Fruit fly (Drosophila melanogaster) ovary, adult (tissue): ENCODE results near the gene ScsbetaA.

Source experiments
- CG17801 ChIP-seq: fragments of 200-800 bp; optimal IDR thresholded peaks from 2 replicates; lab custom pipeline; 2019; ENCODE audit warnings: missing biosample characterization, mild to moderate bottlenecking, missing genetic modification characterization, moderate library complexity; ENCODE audit not compliant: partially characterized antibody

Gene ScsbetaA

DNA sequence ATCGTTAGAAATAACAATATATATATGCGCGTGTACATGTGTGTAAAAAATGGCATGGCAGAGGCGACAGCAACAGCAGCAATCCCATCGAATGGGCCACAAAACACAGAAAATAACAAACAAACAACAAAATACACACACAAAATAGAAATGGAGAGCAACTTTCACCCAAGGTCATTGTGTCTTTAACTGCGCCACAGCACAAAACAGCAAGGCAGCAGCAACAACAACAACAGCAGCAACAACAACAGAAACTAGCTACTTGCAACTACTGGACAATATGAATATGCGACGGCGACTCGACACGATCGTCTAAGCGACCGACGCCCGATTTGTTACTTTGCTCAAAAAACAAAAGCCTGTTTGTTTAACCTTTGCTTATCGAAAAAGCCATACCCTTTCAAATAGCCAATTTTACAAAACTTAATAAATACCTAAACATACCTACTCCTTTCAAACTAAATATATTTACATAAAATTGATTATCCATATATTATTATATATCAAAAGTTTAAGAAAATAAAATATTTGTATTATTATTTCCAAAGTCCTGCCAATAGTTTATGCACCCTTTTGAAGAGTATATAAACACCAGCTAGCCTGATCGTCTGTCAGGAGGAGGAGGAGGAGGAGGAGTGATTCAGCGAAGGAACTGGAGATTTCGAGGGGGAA is 9.4 kb downstream of the ScsbetaA start:
- no peak for TF ChIP-seq CG17801 (GFP tag; lab: Kevin White, UChicago)

DNA sequence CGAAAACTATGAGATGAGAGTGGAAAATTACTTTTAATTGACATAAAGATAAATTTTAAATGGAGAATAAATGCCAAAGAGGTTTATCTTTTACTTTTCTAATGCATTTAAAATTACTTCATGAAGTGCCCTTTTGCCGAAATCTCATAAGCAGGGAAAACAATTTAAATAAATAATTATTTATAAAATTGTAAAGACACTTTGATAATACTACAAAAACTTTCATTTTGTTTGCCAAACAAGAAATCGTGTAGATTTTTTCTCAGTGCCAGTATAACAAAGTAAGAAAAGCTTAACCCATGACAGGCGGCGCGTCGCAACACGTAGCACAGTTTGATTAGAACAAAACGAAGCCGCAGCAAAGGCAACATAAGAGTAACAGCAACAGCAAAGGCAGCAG is 10.3 kb downstream of the ScsbetaA start:
- TF ChIP-seq CG17801 (GFP tag; lab: Kevin White, UChicago): no peak

dm6 chr3R:8949334-8950066 is 11.0 kb downstream of the ScsbetaA start:
- no peak for TF ChIP-seq CG17801 (GFP tag; lab: Kevin White, UChicago)

DNA sequence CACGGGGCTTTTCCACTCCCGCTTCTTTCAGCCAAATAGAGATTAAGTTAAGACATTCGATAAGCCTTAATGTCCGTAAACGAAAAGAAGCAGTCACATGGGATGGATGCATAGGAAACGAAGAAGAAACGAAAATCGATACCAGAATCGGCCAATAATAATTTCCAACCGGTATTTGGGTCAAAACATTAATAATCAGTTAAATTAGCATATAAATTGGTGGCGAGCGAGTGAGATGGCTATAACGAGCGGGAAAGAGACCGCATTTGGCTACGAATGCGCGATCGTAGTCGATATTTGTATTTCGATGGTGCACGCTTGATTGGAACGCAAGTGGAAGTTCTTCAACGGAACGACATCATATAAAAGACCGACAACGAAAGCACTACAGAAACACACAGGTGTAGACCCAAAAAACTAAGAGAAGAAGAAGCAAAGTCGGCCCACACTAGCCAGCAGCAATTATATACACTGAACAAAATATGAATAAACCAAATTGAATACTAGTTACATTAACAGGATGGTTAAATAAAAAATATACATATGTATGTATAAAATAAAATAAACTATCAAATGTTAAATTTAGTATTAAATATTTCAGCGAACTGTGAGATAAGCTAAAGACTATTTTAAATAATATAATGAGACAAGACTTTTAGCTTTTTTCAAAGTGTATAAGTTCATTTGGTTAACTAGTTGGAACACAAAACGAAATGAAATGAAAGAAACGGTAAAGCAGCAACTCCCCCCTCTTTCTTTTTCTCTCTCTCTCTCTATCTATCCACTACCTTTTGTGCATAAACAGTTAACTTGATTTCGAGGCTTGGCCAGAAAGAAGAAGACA is 16.2 kb downstream of the ScsbetaA start:
- no peak for TF ChIP-seq CG17801 (GFP tag; lab: Kevin White, UChicago)

DNA sequence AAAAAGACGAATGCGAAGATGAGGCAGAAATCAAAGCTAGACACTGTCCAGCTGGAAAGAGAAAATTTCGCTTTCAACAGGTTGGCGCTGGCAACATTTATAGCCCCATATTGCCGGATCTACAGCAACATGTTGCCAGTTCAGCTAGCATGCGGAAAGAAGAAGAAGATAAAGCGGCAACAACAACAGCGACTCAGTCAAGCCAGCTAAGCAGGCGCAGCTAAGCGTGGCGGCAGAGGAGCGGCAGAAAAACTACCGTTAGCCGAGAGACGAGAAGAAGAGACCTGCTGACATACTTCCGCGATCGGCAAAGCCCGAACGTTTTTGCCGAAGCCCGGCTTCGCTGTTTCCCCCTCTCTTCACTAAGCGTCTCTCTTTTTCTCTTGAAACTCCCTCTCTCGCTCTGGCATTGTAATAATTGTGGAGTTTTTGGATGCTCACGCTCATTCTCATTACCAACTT is 16.9 kb downstream of the ScsbetaA start:
- TF ChIP-seq CG17801 (GFP tag; lab: Kevin White, UChicago): no peak

DNA sequence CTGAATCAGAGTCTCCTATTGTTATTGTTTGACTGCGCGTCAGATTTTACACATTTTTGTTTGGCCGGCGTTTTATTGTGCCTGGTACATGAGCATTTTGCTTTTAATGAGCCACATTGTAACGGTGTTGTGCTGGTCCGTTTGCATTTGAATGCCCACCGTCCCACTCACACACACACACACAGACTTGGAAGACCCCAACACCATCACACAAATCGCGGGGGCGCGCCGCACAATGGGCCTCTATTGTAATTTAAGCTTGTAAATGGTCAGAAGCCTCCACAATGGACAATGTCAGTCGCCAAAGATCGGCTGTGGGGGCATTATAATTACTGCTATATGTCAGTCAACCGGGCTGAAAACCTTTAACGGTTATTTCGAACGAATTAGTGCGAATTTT is 17.8 kb downstream of the ScsbetaA start:
- TF ChIP-seq CG17801 (GFP tag; lab: Kevin White, UChicago): no peak

dm6 chr3R:8957739-8958138 is 19.2 kb downstream of the ScsbetaA start:
- no peak for TF ChIP-seq CG17801 (GFP tag; lab: Kevin White, UChicago)

dm6 chr3R:8958300-8958699 is 19.8 kb downstream of the ScsbetaA start:
- no peak for TF ChIP-seq CG17801 (GFP tag; lab: Kevin White, UChicago)

- no peak for TF ChIP-seq CG17801 (GFP tag; lab: Kevin White, UChicago)
Measured at dm6 chr3R:8959153-8959552, 20.6 kb downstream of the ScsbetaA start.

DNA sequence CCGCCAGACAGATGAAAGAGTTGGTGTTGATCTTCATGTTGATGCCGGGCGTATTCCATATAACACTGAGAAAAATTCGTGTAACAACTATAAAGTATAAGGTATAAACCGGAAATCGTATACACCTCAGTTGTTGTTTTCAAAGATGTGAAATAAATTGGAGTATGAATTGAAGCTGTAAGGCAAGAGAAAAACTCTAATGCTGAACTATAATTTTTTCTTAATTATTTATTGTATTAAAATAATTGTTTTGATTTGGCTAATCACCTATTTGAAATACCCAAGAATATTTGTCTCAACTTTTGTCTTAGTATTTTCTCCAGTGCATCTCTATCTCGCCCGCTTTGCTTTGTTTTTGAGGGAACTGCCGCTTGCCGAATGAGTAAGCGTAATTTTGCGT is 21.8 kb downstream of the ScsbetaA start:
- no peak for TF ChIP-seq CG17801 (GFP tag; lab: Kevin White, UChicago)

DNA sequence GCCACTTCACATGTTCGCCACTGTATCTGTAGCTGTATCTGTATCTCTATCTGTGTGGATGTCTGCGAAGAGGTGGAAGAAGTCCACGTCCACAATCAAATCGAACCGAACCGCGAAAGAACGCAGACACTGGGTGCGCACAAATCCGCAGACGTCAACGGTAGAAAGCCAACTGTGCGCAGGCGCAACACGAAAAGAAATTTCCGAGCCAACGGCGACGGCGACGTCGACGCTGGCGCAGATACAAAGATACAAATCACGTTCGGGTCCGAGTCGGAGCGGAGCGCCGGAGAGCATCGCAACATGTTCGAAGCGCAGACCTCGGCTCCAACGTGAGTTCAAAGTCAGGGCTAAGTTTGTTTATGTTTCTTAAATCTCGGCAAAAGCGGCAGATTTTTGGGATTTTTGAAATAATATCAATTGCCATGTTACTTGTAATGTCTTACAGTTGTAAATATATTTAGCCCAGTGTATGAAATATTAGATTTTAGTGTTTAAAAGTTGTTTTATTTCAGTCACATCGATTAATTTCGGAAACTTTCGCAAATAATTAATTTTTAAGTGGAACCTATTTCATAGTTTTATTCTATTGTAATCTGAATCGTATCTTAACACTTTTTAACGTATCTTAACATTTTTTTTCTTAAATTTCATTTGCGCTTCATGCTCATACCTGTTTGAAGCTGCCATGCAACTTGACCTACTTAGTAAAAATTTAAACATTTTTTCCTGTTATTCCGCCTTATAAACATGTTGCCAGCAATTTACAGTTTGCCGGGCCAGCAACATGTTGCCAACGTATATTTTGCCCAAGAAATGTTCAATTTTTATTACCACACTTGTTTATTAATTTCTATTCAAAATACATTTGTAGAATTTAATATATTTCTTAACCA is 24.6 kb downstream of the ScsbetaA start, which contains the start of gene ich:
ich (minus strand) TSS at position 178 of the 896 bp plus-strand sequence.
- TF ChIP-seq CG17801 (GFP tag; lab: Kevin White, UChicago): no peak

dm6 chr3R:8963756-8964342 is 25.3 kb downstream of the ScsbetaA start:
- TF ChIP-seq CG17801 (GFP tag; lab: Kevin White, UChicago): no peak

- TF ChIP-seq CG17801 (GFP tag; lab: Kevin White, UChicago): no peak
Measured at dm6 chr3R:8965546-8965945, 27.0 kb downstream of the ScsbetaA start.

DNA sequence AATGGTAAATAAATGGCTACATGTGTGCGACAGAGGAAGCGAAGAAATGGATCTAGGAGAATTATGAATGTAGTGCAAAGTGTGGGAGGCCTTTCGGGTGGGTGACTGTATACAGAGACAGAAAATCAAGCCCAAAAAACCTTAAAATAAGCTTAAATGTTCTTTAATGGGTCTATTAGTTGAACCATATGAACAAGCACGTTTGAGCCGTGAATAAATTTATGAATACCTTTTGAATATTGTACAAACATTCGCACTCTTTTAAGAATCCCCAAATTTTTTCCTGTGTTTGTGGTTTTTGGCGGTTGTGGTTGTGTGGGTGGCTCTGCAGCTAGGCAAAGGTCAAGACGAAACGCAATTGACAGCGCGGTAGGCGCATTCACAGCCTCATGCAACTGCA is 28.1 kb downstream of the ScsbetaA start:
- TF ChIP-seq CG17801 (GFP tag; lab: Kevin White, UChicago): no peak
